Worm (Caenorhabditis elegans) whole organism, mixed stage, embryonic: ENCODE results near the gene T06D4.6.

Source experiments
- M03D4.4 ChIP-seq: sonication (generic microtip); optimal IDR thresholded peaks from 2 replicates; lab custom pipeline; 2017; ENCODE audit warnings: mild to moderate bottlenecking, missing genetic modification characterization, missing compliant biosample characterization
- bed-3 ChIP-seq: fragments of 200-800 bp; sonication (Bioruptor generic); optimal IDR thresholded peaks from 3 replicates; lab custom pipeline; 2018; ENCODE audit warnings: mild to moderate bottlenecking, missing genetic modification characterization, moderate library complexity, missing compliant biosample characterization
- blmp-1 ChIP-seq: fragments of 150-350 bp; optimal IDR thresholded peaks from 2 replicates; lab custom pipeline; 2014; ENCODE audit warnings: missing biosample characterization, missing genetic modification characterization
- ceh-39 ChIP-seq: fragments of 150-350 bp; optimal IDR thresholded peaks from 2 replicates; lab custom pipeline; 2014; ENCODE audit warnings: missing biosample characterization, missing genetic modification characterization
- ceh-43 ChIP-seq: fragments of 200-800 bp; sonication (Bioruptor generic); optimal IDR thresholded peaks from 2 replicates; lab custom pipeline; 2018; ENCODE audit warnings: mild to moderate bottlenecking, missing genetic modification characterization, moderate library complexity, missing compliant biosample characterization
- ceh-83 ChIP-seq: fragments of 200-800 bp; sonication (Bioruptor generic); optimal IDR thresholded peaks from 2 replicates; lab custom pipeline; 2018; ENCODE audit warnings: mild to moderate bottlenecking, missing genetic modification characterization, missing compliant biosample characterization
- ces-1 ChIP-seq: fragments of 150-350 bp; optimal IDR thresholded peaks from 2 replicates; lab custom pipeline; 2014; ENCODE audit warnings: missing biosample characterization, missing genetic modification reagents, missing genetic modification characterization
- cnd-1 ChIP-seq: fragments of 200-800 bp; sonication (Bioruptor generic); optimal IDR thresholded peaks from 2 replicates; lab custom pipeline; 2018; ENCODE audit warnings: mild to moderate bottlenecking, missing genetic modification characterization, missing compliant biosample characterization
- drap-1 ChIP-seq: fragments of 200-800 bp; sonication (Bioruptor generic); optimal IDR thresholded peaks from 3 replicates; lab custom pipeline; 2018; ENCODE audit warnings: mild to moderate bottlenecking, missing genetic modification characterization, missing compliant biosample characterization
- elt-1 ChIP-seq: sonication (generic microtip); optimal IDR thresholded peaks from 2 replicates; lab custom pipeline; 2017; ENCODE audit warnings: missing genetic modification characterization, mild to moderate bottlenecking, missing compliant biosample characterization, antibody characterized with exemption, moderate library complexity, borderline replicate concordance; ENCODE audit not compliant: insufficient read depth
- elt-3 ChIP-seq: fragments of 150-350 bp; optimal IDR thresholded peaks from 2 replicates; lab custom pipeline; 2014; ENCODE audit warnings: missing biosample characterization, missing genetic modification characterization
- flh-1 ChIP-seq: fragments of 200-800 bp; sonication (Bioruptor generic); optimal IDR thresholded peaks from 2 replicates; lab custom pipeline; 2018; ENCODE audit warnings: mild to moderate bottlenecking, missing genetic modification characterization, moderate library complexity, missing compliant biosample characterization
- ham-2 ChIP-seq: fragments of 200-800 bp; sonication (Bioruptor generic); optimal IDR thresholded peaks from 2 replicates; lab custom pipeline; 2018; ENCODE audit warnings: mild to moderate bottlenecking, missing genetic modification characterization, missing compliant biosample characterization
- hlh-1 ChIP-seq: fragments of 150-350 bp; optimal IDR thresholded peaks from 2 replicates; lab custom pipeline; 2014; ENCODE audit warnings: missing biosample characterization, missing genetic modification reagents, missing genetic modification characterization
- lin-13 ChIP-seq: fragments of 150-350 bp; optimal IDR thresholded peaks from 2 replicates; lab custom pipeline; 2014; ENCODE audit warnings: missing biosample characterization, missing genetic modification characterization
- lin-32 ChIP-seq: fragments of 200-800 bp; sonication (Bioruptor generic); optimal IDR thresholded peaks from 2 replicates; lab custom pipeline; 2018; ENCODE audit warnings: mild to moderate bottlenecking, missing genetic modification characterization, missing compliant biosample characterization
- lsy-2 ChIP-seq: fragments of 150-350 bp; optimal IDR thresholded peaks from 2 replicates; lab custom pipeline; 2014; ENCODE audit warnings: missing biosample characterization, missing genetic modification characterization
- mab-5 ChIP-seq: fragments of 150-350 bp; optimal IDR thresholded peaks from 2 replicates; lab custom pipeline; 2014; ENCODE audit warnings: missing biosample characterization, missing genetic modification characterization
- mep-1 ChIP-seq: fragments of 150-350 bp; optimal IDR thresholded peaks from 2 replicates; lab custom pipeline; 2017; ENCODE audit warnings: missing biosample characterization, missing genetic modification reagents, missing genetic modification characterization, inconsistent platforms
- mls-2 ChIP-seq: sonication (generic microtip); optimal IDR thresholded peaks from 2 replicates; lab custom pipeline; 2016; ENCODE audit warnings: mild to moderate bottlenecking, missing genetic modification characterization, moderate library complexity, missing compliant biosample characterization
- nhr-12 ChIP-seq: fragments of 150-350 bp; optimal IDR thresholded peaks from 2 replicates; lab custom pipeline; 2014; ENCODE audit warnings: missing biosample characterization, missing genetic modification characterization
- nhr-2 ChIP-seq: fragments of 150-350 bp; optimal IDR thresholded peaks from 2 replicates; lab custom pipeline; 2014; ENCODE audit warnings: missing biosample characterization, missing genetic modification characterization
- nhr-237 ChIP-seq: fragments of 150-350 bp; optimal IDR thresholded peaks from 2 replicates; lab custom pipeline; 2014; ENCODE audit warnings: missing biosample characterization, missing genetic modification characterization
- nhr-76 ChIP-seq: sonication (generic microtip); optimal IDR thresholded peaks from 2 replicates; lab custom pipeline; 2017; ENCODE audit warnings: missing biosample characterization, missing genetic modification characterization
- pha-4 ChIP-seq: fragments of 150-350 bp; optimal IDR thresholded peaks from 2 replicates; lab custom pipeline; 2018; ENCODE audit warnings: missing biosample characterization, missing genetic modification reagents, missing genetic modification characterization
- sem-2 ChIP-seq: fragments of 200-800 bp; sonication (Bioruptor generic); optimal IDR thresholded peaks from 2 replicates; lab custom pipeline; 2018; ENCODE audit warnings: mild to moderate bottlenecking, missing genetic modification characterization, missing compliant biosample characterization
- sptf-1 ChIP-seq: sonication (generic microtip); optimal IDR thresholded peaks from 2 replicates; lab custom pipeline; 2017; ENCODE audit warnings: mild to moderate bottlenecking, missing genetic modification characterization, moderate library complexity, missing compliant biosample characterization
- tbx-8 ChIP-seq: fragments of 200-800 bp; sonication (Bioruptor generic); optimal IDR thresholded peaks from 2 replicates; lab custom pipeline; 2018; ENCODE audit warnings: mild to moderate bottlenecking, missing genetic modification characterization, moderate library complexity, missing compliant biosample characterization
- unc-120 ChIP-seq: sonication (generic microtip); optimal IDR thresholded peaks from 2 replicates; lab custom pipeline; 2017; ENCODE audit warnings: missing genetic modification characterization, missing compliant biosample characterization; ENCODE audit not compliant: poor library complexity, severe bottlenecking
- unc-62 ChIP-seq: fragments of 150-350 bp; optimal IDR thresholded peaks from 2 replicates; lab custom pipeline; 2014; ENCODE audit warnings: missing biosample characterization, missing genetic modification reagents, missing genetic modification characterization
- zip-8 ChIP-seq: fragments of 150-350 bp; optimal IDR thresholded peaks from 2 replicates; lab custom pipeline; 2014; ENCODE audit warnings: missing biosample characterization, missing genetic modification characterization

T06D4.6 gene

DNA sequence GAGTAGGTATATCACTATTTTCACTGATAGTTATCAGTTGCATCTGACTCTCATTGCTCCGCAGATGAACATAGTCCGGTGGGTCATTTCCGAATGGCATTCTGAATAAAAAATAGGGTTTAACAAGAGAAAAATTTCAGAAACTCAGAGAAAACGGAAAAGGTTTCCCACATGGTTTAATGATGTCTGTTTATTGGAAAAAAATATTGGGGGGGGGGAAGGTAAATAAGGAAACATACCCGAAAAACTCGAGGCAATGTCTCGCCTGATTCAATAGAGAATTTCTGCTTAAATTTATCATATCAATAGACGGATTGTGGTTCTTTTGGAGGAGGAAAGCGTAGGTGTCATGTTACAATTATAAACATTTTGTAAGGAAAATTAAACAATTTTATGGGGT lies 38.0 kb upstream of the T06D4.6 start, which contains the start of gene nep-11:
nep-11 (minus strand) TSS at position 101 of the 400 bp plus-strand sequence.
- TF ChIP-seq ceh-83 (GFP tag; lab: Kevin White, UChicago) (no peak), lsy-2 (tag; lab: Kevin White, UChicago) (no peak), pha-4 (no peak), unc-62 (no peak), nhr-237 (no peak), sptf-1 (tag; lab: Kevin White, UChicago) (no peak)

DNA sequence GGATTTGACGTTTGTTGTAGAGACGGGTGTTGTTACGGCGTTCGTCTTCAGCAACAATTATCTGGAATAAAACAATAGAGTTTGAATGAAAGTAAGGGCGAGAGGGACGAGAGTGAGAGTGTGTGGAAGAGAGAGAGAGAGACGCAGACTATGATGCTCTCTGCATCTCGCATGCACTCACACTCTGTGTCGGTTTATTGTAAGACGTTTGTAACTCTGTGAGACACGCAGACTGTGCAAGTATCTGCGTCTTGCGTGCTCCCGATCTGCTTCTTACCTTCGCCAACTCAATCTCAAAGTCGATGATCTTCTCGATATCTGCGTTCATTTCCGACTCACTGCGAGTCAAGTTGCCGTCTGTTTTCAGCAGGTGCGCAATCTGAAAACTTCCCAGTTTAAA lies 35.5 kb upstream of the T06D4.6 start:
- TF ChIP-seq cnd-1 = no peak
- TF ChIP-seq blmp-1 = no peak
- TF ChIP-seq lsy-2 (tag; lab: Kevin White, UChicago) = no peak
- no peak for TF ChIP-seq hlh-1 (tag; lab: Kevin White, UChicago)
- no peak for TF ChIP-seq M03D4.4 (tag; lab: Kevin White, UChicago)
- no peak for TF ChIP-seq mab-5 (tag; lab: Kevin White, UChicago)
- no peak for TF ChIP-seq pha-4
- no peak for TF ChIP-seq ceh-83 (GFP tag; lab: Kevin White, UChicago)
- TF ChIP-seq zip-8 (tag; lab: Kevin White, UChicago) = no peak
- TF ChIP-seq lin-13 = no peak
- TF ChIP-seq, all 35 proteins: peak for 0

DNA sequence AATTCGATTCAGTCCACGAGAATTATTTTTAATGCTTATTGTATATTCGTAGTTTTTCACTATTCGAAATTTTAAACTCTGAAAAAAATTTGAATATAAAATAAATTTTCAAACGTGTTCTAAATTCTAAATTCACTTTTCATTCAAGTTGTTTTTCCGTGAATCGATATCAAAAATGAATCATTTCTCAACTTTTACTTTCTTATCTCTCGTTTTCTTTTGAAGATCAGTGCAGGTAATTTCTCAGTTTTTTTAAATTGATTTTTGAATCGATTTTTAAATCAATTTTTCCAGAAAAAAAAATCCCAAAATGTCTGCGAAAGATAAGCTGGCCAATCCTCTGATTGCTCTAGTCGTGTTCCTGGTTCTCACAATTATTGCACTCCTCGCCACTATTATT lies 29.1 kb upstream of the T06D4.6 start, which contains the start of gene nep-6:
nep-6 (plus strand) TSS at position 301 of the 400 bp plus-strand sequence.
- TF ChIP-seq ces-1 (GFP tag; lab: Kevin White, UChicago) = no peak
- no peak for TF ChIP-seq elt-1
- no peak for TF ChIP-seq mep-1 (tag; lab: Kevin White, UChicago)
- TF ChIP-seq lsy-2 (tag; lab: Kevin White, UChicago) = no peak
- TF ChIP-seq sem-2 (GFP tag; lab: Kevin White, UChicago) = no peak
- no peak for TF ChIP-seq mab-5 (tag; lab: Kevin White, UChicago)
- TF ChIP-seq drap-1 (GFP tag; lab: Kevin White, UChicago) = no peak
- no peak for TF ChIP-seq ceh-83 (GFP tag; lab: Kevin White, UChicago)
- TF ChIP-seq flh-1 (GFP tag; lab: Kevin White, UChicago) = no peak
- no peak for TF ChIP-seq lin-13
- TF ChIP-seq nhr-237 = no peak
- no peak for TF ChIP-seq ceh-43
- no peak for TF ChIP-seq ham-2 (GFP tag; lab: Kevin White, UChicago)
- TF ChIP-seq lin-32 (GFP tag; lab: Kevin White, UChicago) = no peak
- no peak for TF ChIP-seq M03D4.4 (tag; lab: Kevin White, UChicago)
- TF ChIP-seq pha-4 = no peak

DNA sequence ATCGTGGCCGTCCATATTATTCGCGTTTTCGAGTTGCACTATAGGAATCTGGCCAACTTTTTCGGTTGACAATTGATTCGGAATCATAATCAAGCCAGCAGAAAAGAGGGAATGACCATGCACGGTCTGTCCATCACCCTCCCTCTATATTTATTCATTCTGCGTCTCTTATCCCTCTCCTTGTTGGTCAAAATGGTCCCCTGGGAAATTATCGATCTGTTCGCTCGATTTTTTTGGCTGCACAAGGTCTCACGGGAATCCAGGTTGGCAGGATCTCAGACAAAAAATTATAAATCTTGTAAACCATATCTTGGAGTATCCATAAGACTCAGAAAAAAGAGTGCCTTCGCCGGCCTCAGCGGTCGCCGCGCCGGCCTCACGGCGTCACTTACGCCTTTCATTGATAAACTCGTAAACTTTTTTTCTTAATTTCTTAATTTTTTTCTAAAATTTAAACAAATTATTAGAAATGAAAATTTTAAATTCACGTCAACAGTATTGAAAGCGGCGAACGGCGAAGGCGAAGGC lies 27.0 kb upstream of the T06D4.6 start, which contains the start of the genes F18A12.7 and F18A12.2:
F18A12.7 (minus strand) TSS at position 101 of the 528 bp plus-strand sequence.
F18A12.2 (plus strand) TSS at position 478 of the 528 bp plus-strand sequence.
- TF ChIP-seq ceh-39 (tag; lab: Kevin White, UChicago) = no peak
- TF ChIP-seq ceh-83 (GFP tag; lab: Kevin White, UChicago) = no peak
- no peak for TF ChIP-seq ces-1 (GFP tag; lab: Kevin White, UChicago)
- no peak for TF ChIP-seq flh-1 (GFP tag; lab: Kevin White, UChicago)
- no peak for TF ChIP-seq lin-32 (GFP tag; lab: Kevin White, UChicago)
- no peak for TF ChIP-seq mep-1 (tag; lab: Kevin White, UChicago)
- TF ChIP-seq nhr-12 (tag; lab: Kevin White, UChicago) = no peak
- TF ChIP-seq M03D4.4 (tag; lab: Kevin White, UChicago) = no peak
- TF ChIP-seq tbx-8 = no peak
- no peak for TF ChIP-seq ham-2 (GFP tag; lab: Kevin White, UChicago)
- TF ChIP-seq mls-2 (tag; lab: Kevin White, UChicago) = no peak
- no peak for TF ChIP-seq sptf-1 (tag; lab: Kevin White, UChicago)
- TF ChIP-seq bed-3 (GFP tag; lab: Kevin White, UChicago) = no peak
- no peak for TF ChIP-seq nhr-76 (tag; lab: Kevin White, UChicago)
- TF ChIP-seq zip-8 (tag; lab: Kevin White, UChicago) = no peak
- TF ChIP-seq blmp-1 = no peak
- TF ChIP-seq nhr-2 (tag; lab: Kevin White, UChicago) = no peak

DNA sequence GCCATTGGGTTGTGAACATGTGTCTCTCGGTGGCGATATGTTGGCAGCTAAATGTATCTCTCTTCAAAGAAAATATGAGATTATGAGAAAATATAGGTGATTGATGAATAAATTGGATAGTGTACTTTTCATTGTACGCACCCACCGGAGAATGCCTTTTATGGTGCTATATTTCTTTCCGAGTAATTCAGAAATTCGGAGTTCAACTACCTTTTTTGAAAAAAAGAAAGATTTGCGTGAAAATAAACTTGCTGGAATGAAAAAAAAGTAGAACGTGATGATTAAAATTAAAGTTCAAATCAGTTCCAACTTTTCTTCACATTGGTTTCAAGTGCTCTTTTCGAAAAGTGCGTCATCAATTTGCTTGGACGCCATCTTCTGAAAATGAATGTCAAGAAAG lies 16.1 kb upstream of the T06D4.6 start, which contains the start of gene nep-8:
nep-8 (plus strand) TSS at position 301 of the 400 bp plus-strand sequence.
- TF ChIP-seq sem-2 (GFP tag; lab: Kevin White, UChicago) (no peak), tbx-8 (no peak), ceh-43 (no peak), elt-3 (no peak), pha-4 (no peak), cnd-1 (no peak), nhr-237 (no peak), lsy-2 (tag; lab: Kevin White, UChicago) (no peak), zip-8 (tag; lab: Kevin White, UChicago) (no peak), bed-3 (GFP tag; lab: Kevin White, UChicago) (no peak), ham-2 (GFP tag; lab: Kevin White, UChicago) (no peak), unc-120 (tag; lab: Kevin White, UChicago) (no peak), ceh-39 (tag; lab: Kevin White, UChicago) (no peak), lin-13 (no peak), M03D4.4 (tag; lab: Kevin White, UChicago) (no peak)
